Worm (Caenorhabditis elegans) whole organism, L2 larva: ENCODE measurements around the gene T22D1.1.

Source experiments
- F13H6.1 ChIP-seq: sonication (generic microtip); optimal IDR thresholded peaks from 2 replicates; lab custom pipeline; 2016; ENCODE audit warnings: missing genetic modification characterization, missing compliant biosample characterization
- R02D3.7 ChIP-seq: fragments of 150-350 bp; optimal IDR thresholded peaks from 2 replicates; lab custom pipeline; 2014; ENCODE audit warnings: missing biosample characterization, missing genetic modification characterization
- ama-1 ChIP-seq: fragments of 150-350 bp; optimal IDR thresholded peaks from 2 replicates; lab custom pipeline; 2018; ENCODE audit warnings: inconsistent platforms
- lin-39 ChIP-seq: fragments of 150-350 bp; optimal IDR thresholded peaks from 2 replicates; lab custom pipeline; 2014; ENCODE audit warnings: missing biosample characterization, missing genetic modification reagents, missing genetic modification characterization
- mab-5 ChIP-seq: fragments of 150-350 bp; optimal IDR thresholded peaks from 2 replicates; lab custom pipeline; 2014; ENCODE audit warnings: missing biosample characterization, missing genetic modification characterization
- nhr-23 ChIP-seq: fragments of 150-350 bp; optimal IDR thresholded peaks from 2 replicates; lab custom pipeline; 2014; ENCODE audit warnings: missing biosample characterization, missing genetic modification reagents, missing genetic modification characterization
- nhr-6 ChIP-seq: fragments of 150-350 bp; optimal IDR thresholded peaks from 2 replicates; lab custom pipeline; 2014; ENCODE audit warnings: missing biosample characterization, missing genetic modification characterization
- unc-39 ChIP-seq: fragments of 150-350 bp; optimal IDR thresholded peaks from 2 replicates; lab custom pipeline; 2014; ENCODE audit warnings: missing biosample characterization, missing genetic modification characterization
- unc-55 ChIP-seq: fragments of 150-350 bp; sonication (generic microtip); optimal IDR thresholded peaks from 3 replicates; lab custom pipeline; 2014; ENCODE audit warnings: missing biosample characterization, missing genetic modification reagents, missing genetic modification characterization

- no peak for TF ChIP-seq F13H6.1 (tag; lab: Kevin White, UChicago)
- TF ChIP-seq ama-1 (lab: Kevin White, UChicago): no peak
- TF ChIP-seq mab-5 (tag; lab: Kevin White, UChicago): no peak
- TF ChIP-seq lin-39 (tag; lab: Kevin White, UChicago): no peak
- TF ChIP-seq unc-39 (tag; lab: Kevin White, UChicago): no peak
- no peak for TF ChIP-seq nhr-23
- no peak for TF ChIP-seq R02D3.7
- no peak for TF ChIP-seq unc-55 (GFP tag; lab: Kevin White, UChicago)
- no peak for TF ChIP-seq nhr-6 (tag; lab: Kevin White, UChicago)
These were observed 39.8 kb upstream of the T22D1.1 start, which contains the start of gene tre-2 for ce11 chrIV:6883342-6883741.
